Fruit fly (Drosophila melanogaster) Kc167 (cell line): ENCODE measurements around the gene MCTS1.

Experiments
- h ChIP-seq: fragments of >200 bp; optimal IDR thresholded peaks from 3 replicates; lab custom pipeline; 2018; ENCODE audit warnings: missing external identifiers
- ttk ChIP-seq: sonication (Bioruptor generic); optimal IDR thresholded peaks from 2 replicates; lab custom pipeline; 2017; ENCODE audit warnings: missing external identifiers

DNA sequence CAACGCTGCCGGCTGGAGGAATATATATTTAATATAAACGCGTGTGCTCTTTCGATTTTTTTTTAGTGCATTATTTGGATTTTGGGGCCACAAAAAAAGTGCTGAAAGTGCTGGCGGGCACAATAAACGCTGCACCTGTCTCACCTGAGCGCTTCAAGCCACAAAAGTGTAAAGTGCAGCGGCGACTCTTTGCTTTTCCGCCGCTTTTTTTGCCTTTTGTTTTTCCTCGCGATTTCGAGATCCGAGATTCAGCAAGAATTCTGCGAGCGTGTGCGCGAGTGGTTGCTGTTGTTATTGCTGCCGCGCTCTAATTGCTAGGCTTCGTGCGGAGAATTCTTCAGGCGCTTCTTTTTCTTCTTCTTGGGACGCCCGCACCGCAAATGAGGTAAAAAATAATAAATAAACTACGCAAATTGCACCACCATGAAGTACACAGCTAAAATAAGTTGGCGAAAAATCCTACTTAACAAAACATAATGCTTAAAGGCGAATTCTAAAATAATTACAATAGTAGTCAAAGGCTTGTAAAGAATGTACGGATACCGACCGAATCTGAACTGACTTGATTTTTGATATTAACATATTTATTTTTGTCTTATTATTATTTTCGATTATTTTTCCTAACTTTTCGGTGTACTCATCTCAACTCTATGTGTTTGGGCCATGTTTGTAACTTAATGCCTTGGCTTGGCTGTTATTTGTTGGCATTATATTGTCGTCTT is 13.4 kb downstream of the MCTS1 start:
- TF ChIP-seq ttk (lab: Kevin White, UChicago) (no peak), h (lab: Kevin White, UChicago) (no peak)
